Fruit fly (Drosophila melanogaster) whole organism, embryonic: ENCODE results near the gene mbc.

Source experiments
- Adf1 ChIP-seq: fragments of 200-800 bp; sonication (Bioruptor generic); IDR thresholded peaks from 2 replicates; pipeline ENCODE4 v1.3.6; 2022; ENCODE audit warnings: missing biosample characterization, missing genetic modification characterization
- Asciz ChIP-seq: fragments of 200-800 bp; sonication (Bioruptor generic); optimal IDR thresholded peaks from 2 replicates; lab custom pipeline; 2017; ENCODE audit warnings: missing biosample characterization, mild to moderate bottlenecking, missing genetic modification characterization, missing genetic modification reagents
- CG10209 ChIP-seq: fragments of 200-800 bp; sonication (Bioruptor generic); optimal IDR thresholded peaks from 3 replicates; lab custom pipeline; 2017; ENCODE audit warnings: missing biosample characterization, mild to moderate bottlenecking, missing genetic modification characterization, missing genetic modification reagents
- CG11398 ChIP-seq: fragments of 200-800 bp; sonication (Bioruptor generic); optimal IDR thresholded peaks from 2 replicates; lab custom pipeline; 2016; ENCODE audit warnings: missing biosample characterization, missing genetic modification characterization
- CG11456 ChIP-seq: fragments of 200-800 bp; sonication (Bioruptor generic); IDR thresholded peaks from 3 replicates; pipeline ENCODE4 v1.3.6; 2022; ENCODE audit warnings: missing biosample characterization, missing genetic modification characterization
- CG11560 ChIP-seq: fragments of 200-800 bp; sonication (Bioruptor generic); IDR thresholded peaks from 3 replicates; pipeline ENCODE4 v1.3.6; 2022; ENCODE audit warnings: missing biosample characterization, missing genetic modification characterization
- CG13287 ChIP-seq: fragments of 200-800 bp; sonication (Bioruptor generic); IDR thresholded peaks from 2 replicates; pipeline ENCODE4 v1.3.6; 2022; ENCODE audit warnings: missing biosample characterization, missing genetic modification characterization; ENCODE audit not compliant: partially characterized antibody
- CG15073 ChIP-seq: fragments of 200-800 bp; sonication (Bioruptor generic); optimal IDR thresholded peaks from 2 replicates; lab custom pipeline; 2016; ENCODE audit warnings: missing biosample characterization, missing genetic modification characterization
- CG18476 ChIP-seq: fragments of 200-800 bp; sonication (Bioruptor generic); optimal IDR thresholded peaks from 2 replicates; lab custom pipeline; 2016; ENCODE audit warnings: missing biosample characterization, mild to moderate bottlenecking, missing genetic modification characterization
- CG30431 ChIP-seq: fragments of 200-800 bp; sonication (Bioruptor generic); optimal IDR thresholded peaks from 2 replicates; lab custom pipeline; 2017; ENCODE audit warnings: missing biosample characterization, missing genetic modification characterization
- CG31365 ChIP-seq: fragments of 200-800 bp; sonication (Bioruptor generic); optimal IDR thresholded peaks from 2 replicates; lab custom pipeline; 2018; ENCODE audit warnings: missing biosample characterization, mild to moderate bottlenecking, missing genetic modification characterization
- CG31441 ChIP-seq: fragments of 200-800 bp; sonication (Bioruptor generic); IDR thresholded peaks from 2 replicates; pipeline ENCODE4 v1.3.6; 2022; ENCODE audit warnings: missing biosample characterization, missing genetic modification characterization
- CG4424 ChIP-seq: fragments of 200-800 bp; sonication (Bioruptor generic); optimal IDR thresholded peaks from 3 replicates; lab custom pipeline; 2016; ENCODE audit warnings: missing biosample characterization, missing genetic modification characterization
- CG4617 ChIP-seq: fragments of 200-800 bp; sonication (Bioruptor generic); optimal IDR thresholded peaks from 3 replicates; lab custom pipeline; 2016; ENCODE audit warnings: missing biosample characterization, missing genetic modification characterization, borderline replicate concordance
- CG7839 ChIP-seq: fragments of 200-800 bp; sonication (Bioruptor generic); optimal IDR thresholded peaks from 3 replicates; lab custom pipeline; 2018; ENCODE audit warnings: missing biosample characterization, mild to moderate bottlenecking, missing genetic modification characterization, moderate library complexity
- CG8359 ChIP-seq: fragments of 200-800 bp; sonication (Bioruptor generic); optimal IDR thresholded peaks from 2 replicates; lab custom pipeline; 2017; ENCODE audit warnings: missing biosample characterization, mild to moderate bottlenecking, missing genetic modification characterization, borderline replicate concordance
- CG8924 ChIP-seq: fragments of 200-800 bp; optimal IDR thresholded peaks from 3 replicates; lab custom pipeline; 2019; ENCODE audit warnings: missing biosample characterization, mild to moderate bottlenecking, missing genetic modification characterization, moderate library complexity
- CG9727 ChIP-seq: fragments of 200-800 bp; sonication (Bioruptor generic); optimal IDR thresholded peaks from 3 replicates; lab custom pipeline; 2017; ENCODE audit warnings: missing biosample characterization, mild to moderate bottlenecking, missing genetic modification characterization
- CG9817 ChIP-seq: fragments of 200-800 bp; sonication (Bioruptor generic); optimal IDR thresholded peaks from 2 replicates; lab custom pipeline; 2018; ENCODE audit warnings: missing biosample characterization, mild to moderate bottlenecking, missing genetic modification characterization, moderate library complexity
- CTCF ChIP-seq: fragments of 200-800 bp; sonication (Bioruptor generic); optimal IDR thresholded peaks from 2 replicates; lab custom pipeline; 2017; ENCODE audit warnings: missing biosample characterization, mild to moderate bottlenecking, missing genetic modification characterization, moderate library complexity
- CkIIα-i1 ChIP-seq: fragments of 200-800 bp; sonication (Bioruptor generic); IDR thresholded peaks from 2 replicates; pipeline ENCODE4 v1.3.6; 2022; ENCODE audit warnings: missing biosample characterization, missing genetic modification characterization
- Dip2 ChIP-seq: fragments of 200-800 bp; sonication (Bioruptor generic); IDR thresholded peaks from 2 replicates; pipeline ENCODE4 v1.3.6; 2022; ENCODE audit warnings: missing biosample characterization, missing genetic modification characterization
- Dref ChIP-seq: fragments of 200-800 bp; sonication (Bioruptor generic); IDR thresholded peaks from 2 replicates; pipeline ENCODE4 v1.3.6; 2022; ENCODE audit warnings: missing biosample characterization, missing genetic modification characterization
- H2.0 ChIP-seq: fragments of 200-800 bp; sonication (Bioruptor generic); IDR thresholded peaks from 2 replicates; pipeline ENCODE4 v1.3.6; 2022; ENCODE audit warnings: missing biosample characterization, missing genetic modification characterization
- Lpt ChIP-seq: fragments of >200 bp; optimal IDR thresholded peaks from 2 replicates; lab custom pipeline; 2018; ENCODE audit warnings: missing biosample characterization, missing genetic modification characterization
- Mrtf ChIP-seq: fragments of 200-800 bp; sonication (Bioruptor generic); IDR thresholded peaks from 3 replicates; pipeline ENCODE4 v1.3.6; 2022; ENCODE audit warnings: missing biosample characterization, missing genetic modification characterization
- Oaz ChIP-seq: fragments of 200-800 bp; sonication (Bioruptor generic); IDR thresholded peaks from 2 replicates; pipeline ENCODE4 v1.3.6; 2022; ENCODE audit warnings: missing biosample characterization, missing genetic modification characterization
- Scr ChIP-seq: fragments of 200-800 bp; sonication (Bioruptor generic); IDR thresholded peaks from 2 replicates; pipeline ENCODE4 v1.3.6; 2022; ENCODE audit warnings: missing biosample characterization, missing genetic modification characterization; ENCODE audit not compliant: partially characterized antibody
- Sin3A ChIP-seq: fragments of >200 bp; optimal IDR thresholded peaks from 2 replicates; lab custom pipeline; 2018
- Sox102F ChIP-seq: fragments of 200-800 bp; sonication (Bioruptor generic); optimal IDR thresholded peaks from 2 replicates; lab custom pipeline; 2018; ENCODE audit warnings: missing biosample characterization, mild to moderate bottlenecking, missing genetic modification characterization, moderate library complexity
- Vsx1 ChIP-seq: fragments of 200-800 bp; sonication (Bioruptor generic); optimal IDR thresholded peaks from 2 replicates; lab custom pipeline; 2017; ENCODE audit warnings: missing biosample characterization, mild to moderate bottlenecking, missing genetic modification characterization, missing genetic modification reagents
- Xbp1 ChIP-seq: fragments of 200-800 bp; sonication (Bioruptor generic); optimal IDR thresholded peaks from 3 replicates; lab custom pipeline; 2016; ENCODE audit warnings: missing biosample characterization, mild to moderate bottlenecking, missing genetic modification characterization
- al ChIP-seq: fragments of 200-800 bp; sonication (Bioruptor generic); IDR thresholded peaks from 2 replicates; pipeline ENCODE4 v1.3.6; 2022; ENCODE audit warnings: missing biosample characterization, missing genetic modification characterization
- ci ChIP-seq: fragments of 200-800 bp; sonication (Bioruptor generic); IDR thresholded peaks from 3 replicates; pipeline ENCODE4 v1.3.6; 2022; ENCODE audit warnings: missing biosample characterization, missing genetic modification characterization
- dmrt11E ChIP-seq: fragments of 200-800 bp; sonication (Bioruptor generic); optimal IDR thresholded peaks from 3 replicates; lab custom pipeline; 2018; ENCODE audit warnings: missing biosample characterization, mild to moderate bottlenecking, missing genetic modification characterization, moderate library complexity
- fru ChIP-seq: fragments of >200 bp; optimal IDR thresholded peaks from 2 replicates; lab custom pipeline; 2017
- gt ChIP-seq: fragments of 200-800 bp; sonication (Bioruptor generic); IDR thresholded peaks from 2 replicates; pipeline ENCODE4 v1.3.6; 2022; ENCODE audit warnings: missing biosample characterization, missing genetic modification characterization
- her ChIP-seq: fragments of 200-800 bp; sonication (Bioruptor generic); optimal IDR thresholded peaks from 2 replicates; lab custom pipeline; 2016; ENCODE audit warnings: missing biosample characterization, missing genetic modification characterization
- insv ChIP-seq, 2 experiments: fragments of 200-800 bp; sonication (Bioruptor generic); optimal IDR thresholded peaks; 3 replicates each; lab custom pipeline; 2016 to 2018; ENCODE audit warnings: missing biosample characterization in 2 of 2, missing genetic modification characterization in 2 of 2
- kni ChIP-seq: fragments of 200-800 bp; sonication (Bioruptor generic); optimal IDR thresholded peaks from 3 replicates; lab custom pipeline; 2017; ENCODE audit warnings: mild to moderate bottlenecking, missing biosample characterization, missing genetic modification reagents, missing genetic modification characterization
- knrl ChIP-seq: fragments of 200-800 bp; sonication (Bioruptor generic); IDR thresholded peaks from 3 replicates; pipeline ENCODE4 v1.3.6; 2022; ENCODE audit warnings: missing biosample characterization, missing genetic modification characterization; ENCODE audit not compliant: partially characterized antibody
- p53 ChIP-seq: fragments of 200-800 bp; sonication (Bioruptor generic); optimal IDR thresholded peaks from 2 replicates; lab custom pipeline; 2016; ENCODE audit warnings: missing biosample characterization, missing genetic modification characterization
- pho ChIP-seq: fragments of 200-800 bp; sonication (Bioruptor generic); optimal IDR thresholded peaks from 2 replicates; lab custom pipeline; 2016; ENCODE audit warnings: missing biosample characterization, missing genetic modification characterization
- psq ChIP-seq: fragments of 200-800 bp; sonication (Bioruptor generic); optimal IDR thresholded peaks from 2 replicates; lab custom pipeline; 2017; ENCODE audit warnings: missing biosample characterization, missing genetic modification characterization
- salm ChIP-seq: fragments of 200-800 bp; sonication (Bioruptor generic); optimal IDR thresholded peaks from 2 replicates; lab custom pipeline; 2018; ENCODE audit warnings: missing biosample characterization, mild to moderate bottlenecking, missing genetic modification characterization
- slou ChIP-seq: fragments of 200-800 bp; sonication (Bioruptor generic); optimal IDR thresholded peaks from 3 replicates; lab custom pipeline; 2016; ENCODE audit warnings: missing biosample characterization, missing genetic modification characterization
- tgo ChIP-seq: fragments of 200-800 bp; sonication (Bioruptor generic); IDR thresholded peaks from 3 replicates; pipeline ENCODE4 v1.3.6; 2022; ENCODE audit warnings: missing biosample characterization, missing genetic modification characterization
- tio ChIP-seq: fragments of 200-800 bp; sonication (Bioruptor generic); optimal IDR thresholded peaks from 2 replicates; lab custom pipeline; 2017; ENCODE audit warnings: missing biosample characterization, missing genetic modification characterization, inconsistent platforms
- tup ChIP-seq: fragments of 200-800 bp; sonication (Bioruptor generic); optimal IDR thresholded peaks from 2 replicates; lab custom pipeline; 2016; ENCODE audit warnings: missing biosample characterization, mild to moderate bottlenecking, missing genetic modification characterization, moderate library complexity
- tx ChIP-seq: fragments of 200-800 bp; sonication (Bioruptor generic); optimal IDR thresholded peaks from 2 replicates; lab custom pipeline; 2016; ENCODE audit warnings: missing biosample characterization, missing genetic modification characterization
- wdn ChIP-seq: fragments of 200-800 bp; sonication (Bioruptor generic); IDR thresholded peaks from 2 replicates; pipeline ENCODE4 v1.3.6; 2022; ENCODE audit warnings: missing biosample characterization, missing genetic modification characterization
- wek ChIP-seq: fragments of 200-800 bp; sonication (Bioruptor generic); optimal IDR thresholded peaks from 3 replicates; lab custom pipeline; 2018; ENCODE audit warnings: missing biosample characterization, mild to moderate bottlenecking, missing genetic modification characterization, moderate library complexity

Gene mbc

dm6 chr3R:23732990-23733512, 48.5 kb upstream of the mbc start, which contains the start of the genes Hmgcr and Rpn9 (continued):
- no peak for TF ChIP-seq gt
- TF ChIP-seq CG30431 (GFP tag; lab: Kevin White, UChicago) = no peak
- no peak for TF ChIP-seq tio
- no peak for TF ChIP-seq CG11456
- no peak for TF ChIP-seq CG31365
- TF ChIP-seq psq = no peak
- no peak for TF ChIP-seq CG10209
- TF ChIP-seq Scr (GFP tag; lab: Robert Waterston, UW) = 0 out of 2 replicates have a peak, but pooled peaks have one; percentile 24
- no peak for TF ChIP-seq CG9727
- no peak for TF ChIP-seq Sox102F (GFP tag; lab: Kevin White, UChicago)
- peak; percentile 58 for TF ChIP-seq CTCF (GFP tag; lab: Kevin White, UChicago)
- TF ChIP-seq CG11398 (GFP tag; lab: Kevin White, UChicago) = no peak
- no peak for TF ChIP-seq CG15073 (GFP tag; lab: Kevin White, UChicago)
- no peak for TF ChIP-seq slou
- TF ChIP-seq CG7839 = peak; percentile 13
- no peak for TF ChIP-seq H2.0 (GFP tag; lab: Robert Waterston, UW)
- TF ChIP-seq CG11560 (tag; lab: Robert Waterston, UW) = peak; percentile 99
- TF ChIP-seq Vsx1 (GFP tag; lab: Kevin White, UChicago) = peak; percentile 68
- TF ChIP-seq CG4617 (GFP tag; lab: Kevin White, UChicago) = peak; percentile 41
- TF ChIP-seq wdn (GFP tag; lab: Robert Waterston, UW) = no peak
- TF ChIP-seq Asciz (GFP tag; lab: Kevin White, UChicago) = no peak
- peak in 1 of 2 experiments; percentile 65 for TF ChIP-seq insv (GFP tag; optimal IDR thresholded peaks at IDR 0.05; lab: Kevin White, UChicago)
- no peak for TF ChIP-seq kni
- no peak for TF ChIP-seq tx (GFP tag; lab: Kevin White, UChicago)
- TF ChIP-seq tgo (GFP tag; lab: Robert Waterston, UW) = no peak
- TF ChIP-seq CG8924 (tag; lab: Kevin White, UChicago) = peak; percentile 44
- TF ChIP-seq CG13287 (GFP tag; lab: Robert Waterston, UW) = peak; percentile 57; the same call in 1 of the 2 replicates
- TF ChIP-seq tup (GFP tag; lab: Kevin White, UChicago) = no peak
- no peak for TF ChIP-seq CG4424 (GFP tag; lab: Kevin White, UChicago)
- peak; percentile 65; the same call in 2 of the 3 replicates for TF ChIP-seq ci (GFP tag; lab: Robert Waterston, UW)
- TF ChIP-seq p53 = no peak
- TF ChIP-seq Oaz (GFP tag; lab: Robert Waterston, UW) = no peak
- TF ChIP-seq Lpt = no peak
- TF ChIP-seq CG8359 (GFP tag; lab: Kevin White, UChicago) = peak; percentile 9
- TF ChIP-seq Mrtf (GFP tag; lab: Robert Waterston, UW) = no peak
- no peak for TF ChIP-seq her (GFP tag; lab: Kevin White, UChicago)
- TF ChIP-seq Xbp1 = peak; percentile 12
- no peak for TF ChIP-seq CG18476 (GFP tag; lab: Kevin White, UChicago)
- no peak for TF ChIP-seq fru (lab: Kevin White, UChicago)
- TF ChIP-seq CG31441 (GFP tag; lab: Robert Waterston, UW) = peak; percentile 42
- TF ChIP-seq pho (GFP tag; lab: Kevin White, UChicago) = no peak
- peak; percentile 31 for TF ChIP-seq salm (tag; lab: Kevin White, UChicago)
- TF ChIP-seq wek (GFP tag; lab: Kevin White, UChicago) = peak; percentile 30
- peak; percentile 95 for TF ChIP-seq Sin3A
- TF ChIP-seq Adf1 (GFP tag; lab: Robert Waterston, UW) = peak; percentile 44; the same call in 1 of the 2 replicates
- peak; percentile 9; the same call in 1 of the 3 replicates for TF ChIP-seq knrl
- TF ChIP-seq dmrt11E (tag; lab: Kevin White, UChicago) = no peak
- TF ChIP-seq CkIIα-i1 = no peak
- no peak for TF ChIP-seq al
- no peak for TF ChIP-seq Dip2 (GFP tag; lab: Robert Waterston, UW)
- TF ChIP-seq Dref (GFP tag; lab: Robert Waterston, UW) = no peak; the same call in 1 of the 2 replicates
- TF ChIP-seq CG9817 (tag; lab: Kevin White, UChicago) = no peak
